Fruit fly (Drosophila melanogaster): ENCODE results near the gene trn.

Gene trn

dm6 chr3L:13064935-13065334 lies 49.1 kb upstream of the trn start:
- TF ChIP-seq Stat92E (GFP tag; optimal IDR thresholded peaks at IDR 0.05) (peak in 1 of 3 experiments; percentile 92), yki (optimal IDR thresholded peaks at IDR 0.05) (no peak), CG16813 (GFP tag; IDR thresholded peaks at IDR 0.05; ENCODE audit: partially characterized antibody) (0 out of 3 replicates have a peak, but pooled peaks have one; percentile 13), CG10959 (GFP tag; IDR thresholded peaks at IDR 0.05) (no peak), D19A (tag; optimal IDR thresholded peaks at IDR 0.05) (no peak), CG6689 (GFP tag; IDR thresholded peaks at IDR 0.05) (no peak), Gsc (GFP tag; IDR thresholded peaks at IDR 0.05) (no peak), CG8281 (tag; optimal IDR thresholded peaks at IDR 0.05) (peak; percentile 9), CG17359 (tag; optimal IDR thresholded peaks at IDR 0.05) (no peak), CG11696 (GFP tag; IDR thresholded peaks at IDR 0.05) (no peak), Awh (GFP tag; IDR thresholded peaks at IDR 0.05) (peak; percentile 9; the same call in 1 of the 2 replicates), pb (GFP tag; optimal IDR thresholded peaks at IDR 0.05) (no peak), grn (GFP tag; optimal IDR thresholded peaks at IDR 0.05) (peak; percentile 67), ssp (GFP tag; IDR thresholded peaks at IDR 0.05) (no peak)

- TF ChIP-seq CG17912 (GFP tag; optimal IDR thresholded peaks at IDR 0.05) (no peak), CG6175 (GFP tag; IDR thresholded peaks at IDR 0.05) (no peak), CG9817 (tag; optimal IDR thresholded peaks at IDR 0.05) (no peak), jumu (GFP tag; optimal IDR thresholded peaks at IDR 0.05) (no peak), CG7556 (GFP tag; optimal IDR thresholded peaks at IDR 0.05) (no peak), Vsx1 (GFP tag; optimal IDR thresholded peaks at IDR 0.05) (peak; percentile 68), ken (GFP tag; IDR thresholded peaks at IDR 0.05) (no peak), esg (GFP tag; conservative IDR thresholded peaks at IDR 0.05) (no peak), B-H1 (GFP tag; IDR thresholded peaks at IDR 0.05) (no peak), gce (GFP tag; IDR thresholded peaks at IDR 0.05) (no peak), Awh (GFP tag; IDR thresholded peaks at IDR 0.05) (peak; percentile 52; the same call in 1 of the 2 replicates), grn (GFP tag; optimal IDR thresholded peaks at IDR 0.05) (peak; percentile 84), sens (GFP tag) (peak; percentile 75), slou (GFP tag; optimal IDR thresholded peaks at IDR 0.05) (no peak), ro (GFP tag; IDR thresholded peaks at IDR 0.05) (no peak), nmo (GFP tag; optimal IDR thresholded peaks at IDR 0.05) (no peak), Nf-YA (GFP tag; IDR thresholded peaks at IDR 0.05) (no peak), Oli (tag; optimal IDR thresholded peaks at IDR 0.05) (no peak), Fer2 (tag; optimal IDR thresholded peaks at IDR 0.05) (no peak), CG17802 (tag; optimal IDR thresholded peaks at IDR 0.05) (no peak), Nf-YC (tag; optimal IDR thresholded peaks at IDR 0.05) (no peak), CG4617 (GFP tag; optimal IDR thresholded peaks at IDR 0.05; ENCODE audit: borderline replicate concordance) (no peak), CG17385 (GFP tag; optimal IDR thresholded peaks at IDR 0.05) (no peak), exex (tag; optimal IDR thresholded peaks at IDR 0.05) (peak; percentile 13), peb (GFP tag; IDR thresholded peaks at IDR 0.05) (no peak), phol (tag; optimal IDR thresholded peaks at IDR 0.05) (no peak), Hand (GFP tag; optimal IDR thresholded peaks at IDR 0.05) (no peak), gsb (GFP tag; IDR thresholded peaks at IDR 0.05) (no peak), CG12236 (GFP tag; optimal IDR thresholded peaks at IDR 0.05) (no peak), Doc3 (GFP tag; IDR thresholded peaks at IDR 0.05; ENCODE audit: partially characterized antibody) (no peak), Sox102F (GFP tag; optimal IDR thresholded peaks at IDR 0.05) (no peak), hb (GFP tag; IDR thresholded peaks at IDR 0.05; ENCODE audit: partially characterized antibody) (no peak), C15 (GFP tag; IDR thresholded peaks at IDR 0.05) (no peak), CG15514 (GFP tag; optimal IDR thresholded peaks at IDR 0.05) (no peak), sqz (GFP tag; optimal IDR thresholded peaks at IDR 0.05) (no peak), HLH54F (GFP tag; optimal IDR thresholded peaks at IDR 0.05) (no peak)
These were observed 48.5 kb upstream of the trn start for dm6 chr3L:13065619-13066018.
